Worm (Caenorhabditis elegans): Measurements from ENCODE around the gene T21D12.12.

Gene T21D12.12

ce11 chrIV:307205-307604, 41.0 kb downstream of the T21D12.12 start, which contains the start of gene swt-1:
swt-1 (plus strand) TSS chrIV:307505.
- TF ChIP-seq cebp-1 (GFP tag; IDR thresholded peaks at IDR 0.05): no peak
- TF ChIP-seq cebp-1 (tag; optimal IDR thresholded peaks at IDR 0.05): no peak
- no peak for TF ChIP-seq Y56A3A.18 (GFP tag; IDR thresholded peaks at IDR 0.05)
- TF ChIP-seq zfh-2 (GFP tag; conservative IDR thresholded peaks at IDR 0.05): no peak
- TF ChIP-seq nhr-90 (tag; optimal IDR thresholded peaks at IDR 0.05): no peak
- TF ChIP-seq ccch-3 (GFP tag; optimal IDR thresholded peaks at IDR 0.05): no peak
- TF ChIP-seq mxl-1 (tag; optimal IDR thresholded peaks at IDR 0.05): no peak
- no peak for TF ChIP-seq lag-1 (GFP tag; IDR thresholded peaks at IDR 0.05)
- TF ChIP-seq efl-1 (GFP tag; optimal IDR thresholded peaks at IDR 0.05): no peak
- no peak for TF ChIP-seq aptf-3 (GFP tag; IDR thresholded peaks at IDR 0.05)
- no peak for TF ChIP-seq nhr-80 (tag; optimal IDR thresholded peaks at IDR 0.05)
- no peak for TF ChIP-seq nhr-120 (GFP tag; IDR thresholded peaks at IDR 0.05)
- TF ChIP-seq nhr-27 (tag; optimal IDR thresholded peaks at IDR 0.05): no peak

DNA sequence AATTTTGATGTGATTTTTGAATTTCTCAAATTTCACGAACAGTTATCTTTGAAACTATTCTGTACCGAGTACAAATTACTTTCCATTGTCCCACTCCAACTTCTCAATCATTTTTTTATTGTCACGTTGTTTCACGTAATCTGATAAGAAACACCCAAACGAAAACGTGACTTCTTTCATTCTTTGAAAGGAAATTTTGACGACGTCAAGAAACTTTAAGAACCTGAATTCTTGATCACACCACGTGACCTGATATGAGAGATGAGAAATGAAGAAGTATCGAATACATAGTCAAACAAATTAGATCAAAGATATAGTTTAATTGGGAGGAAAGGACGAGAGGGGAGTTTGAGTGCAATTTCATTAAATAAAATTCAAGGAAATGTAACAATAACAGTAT, 43.3 kb downstream of the T21D12.12 start:
- TF ChIP-seq nfyb-1 (GFP tag; IDR thresholded peaks at IDR 0.05) (0 out of 2 replicates have a peak, but pooled peaks have one; percentile 29), mcd-1 (GFP tag; IDR thresholded peaks at IDR 0.05) (no peak), K11D2.4 (GFP tag; IDR thresholded peaks at IDR 0.05) (no peak), C06A6.2 (GFP tag; conservative IDR thresholded peaks at IDR 0.05) (0 out of 2 replicates have a peak, but pooled peaks have one; percentile 18), madf-3 (GFP tag; IDR thresholded peaks at IDR 0.05) (no peak), ztf-26 (tag; optimal IDR thresholded peaks at IDR 0.05) (peak; percentile 63), hsf-1 (GFP tag; IDR thresholded peaks at IDR 0.05) (no peak), B0336.3 (GFP tag; IDR thresholded peaks at IDR 0.05) (no peak), somi-1 (GFP tag; optimal IDR thresholded peaks at IDR 0.05) (peak; percentile 60), zfh-2 (GFP tag; conservative IDR thresholded peaks at IDR 0.05) (no peak), lin-40 (tag; optimal IDR thresholded peaks at IDR 0.05) (peak; percentile 32), fkh-3 (tag; optimal IDR thresholded peaks at IDR 0.05) (no peak)

ce11 chrIV:313615-314014, 47.4 kb downstream of the T21D12.12 start, which contains the start of gene snai-1:
snai-1 (minus strand) TSS chrIV:313715.
- TF ChIP-seq egl-44 (GFP tag; IDR thresholded peaks at IDR 0.05): no peak
- no peak for TF ChIP-seq F22D6.2 (tag; optimal IDR thresholded peaks at IDR 0.05)
- no peak for TF ChIP-seq C06A6.2 (GFP tag; conservative IDR thresholded peaks at IDR 0.05)
- no peak for TF ChIP-seq ztf-26 (tag; optimal IDR thresholded peaks at IDR 0.05)
- no peak for TF ChIP-seq ceh-79 (tag; optimal IDR thresholded peaks at IDR 0.05)
- no peak for TF ChIP-seq ztf-28 (GFP tag; IDR thresholded peaks at IDR 0.05)
- TF ChIP-seq lin-54 (GFP tag; optimal IDR thresholded peaks at IDR 0.05): no peak
- TF ChIP-seq nhr-179 (tag; optimal IDR thresholded peaks at IDR 0.05): no peak

ce11 chrIV:314475-314874, 48.2 kb downstream of the T21D12.12 start:
- TF ChIP-seq pbrm-1 (GFP tag; IDR thresholded peaks at IDR 0.05) (no peak), D2030.7 (GFP tag; IDR thresholded peaks at IDR 0.05) (no peak), ceh-91 (GFP tag; IDR thresholded peaks at IDR 0.05) (no peak)
